Fruit fly (Drosophila melanogaster) whole organism, embryonic: Measurements from ENCODE around the gene CG11396.
A peak's percentile ranks its signal among the peaks of the same experiment; 100 is the strongest.

Experiments
- CG1024 ChIP-seq: fragments of 200-800 bp; sonication (Bioruptor generic); IDR thresholded peaks from 2 replicates; pipeline ENCODE4 v1.3.6; 2022; ENCODE audit warnings: missing biosample characterization, missing genetic modification characterization
- CG10565 ChIP-seq: fragments of 200-800 bp; sonication (Bioruptor generic); optimal IDR thresholded peaks from 3 replicates; lab custom pipeline; 2016; ENCODE audit warnings: missing biosample characterization, mild to moderate bottlenecking, missing genetic modification characterization
- CG12769 ChIP-seq: fragments of 200-800 bp; sonication (Bioruptor generic); optimal IDR thresholded peaks from 2 replicates; lab custom pipeline; 2019; ENCODE audit warnings: missing biosample characterization, mild to moderate bottlenecking, missing genetic modification characterization, moderate library complexity
- CG15011 ChIP-seq: fragments of 200-800 bp; sonication (Bioruptor generic); optimal IDR thresholded peaks from 3 replicates; lab custom pipeline; 2018; ENCODE audit warnings: missing biosample characterization, mild to moderate bottlenecking, missing genetic modification characterization
- CG15073 ChIP-seq: fragments of 200-800 bp; sonication (Bioruptor generic); optimal IDR thresholded peaks from 2 replicates; lab custom pipeline; 2016; ENCODE audit warnings: missing biosample characterization, missing genetic modification characterization
- CG15479 ChIP-seq: fragments of 200-800 bp; sonication (Bioruptor generic); optimal IDR thresholded peaks from 3 replicates; lab custom pipeline; 2019; ENCODE audit warnings: missing biosample characterization, mild to moderate bottlenecking, missing genetic modification characterization, moderate library complexity
- CG15514 ChIP-seq: fragments of 200-800 bp; sonication (Bioruptor generic); optimal IDR thresholded peaks from 3 replicates; lab custom pipeline; 2017; ENCODE audit warnings: missing biosample characterization, missing genetic modification characterization, mild to moderate bottlenecking, moderate library complexity, missing genetic modification reagents
- CG1647 ChIP-seq: fragments of 200-800 bp; sonication (Bioruptor generic); optimal IDR thresholded peaks from 3 replicates; lab custom pipeline; 2016; ENCODE audit warnings: missing biosample characterization, missing genetic modification characterization
- CG16779 ChIP-seq: fragments of 200-800 bp; sonication (Bioruptor generic); IDR thresholded peaks from 2 replicates; pipeline ENCODE4 v1.3.6; 2022; ENCODE audit warnings: missing biosample characterization, missing genetic modification characterization
- CG16815 ChIP-seq: fragments of 200-800 bp; sonication (Bioruptor generic); optimal IDR thresholded peaks from 3 replicates; lab custom pipeline; 2017; ENCODE audit warnings: missing biosample characterization, mild to moderate bottlenecking, missing genetic modification characterization
- CG17186 ChIP-seq: fragments of 200-800 bp; sonication (Bioruptor generic); optimal IDR thresholded peaks from 3 replicates; lab custom pipeline; 2017; ENCODE audit warnings: missing biosample characterization, missing genetic modification reagents, missing genetic modification characterization
- CG17912 ChIP-seq: fragments of 200-800 bp; sonication (Bioruptor generic); optimal IDR thresholded peaks from 2 replicates; lab custom pipeline; 2018; ENCODE audit warnings: missing biosample characterization, mild to moderate bottlenecking, missing genetic modification characterization
- CG18764 ChIP-seq: fragments of 200-800 bp; sonication (Bioruptor generic); optimal IDR thresholded peaks from 3 replicates; lab custom pipeline; 2016; ENCODE audit warnings: missing biosample characterization, missing genetic modification characterization
- CG31365 ChIP-seq: fragments of 200-800 bp; sonication (Bioruptor generic); optimal IDR thresholded peaks from 2 replicates; lab custom pipeline; 2018; ENCODE audit warnings: missing biosample characterization, mild to moderate bottlenecking, missing genetic modification characterization
- CG3726 ChIP-seq: fragments of 200-800 bp; sonication (Bioruptor generic); IDR thresholded peaks from 3 replicates; pipeline ENCODE4, ENCODE4 v1.3.6; 2022; ENCODE audit warnings: missing biosample characterization, missing genetic modification characterization
- CG3847 ChIP-seq: fragments of 200-800 bp; sonication (Bioruptor generic); IDR thresholded peaks from 2 replicates; pipeline ENCODE4 v1.3.6; 2022; ENCODE audit warnings: missing biosample characterization, missing genetic modification characterization
- CG3995 ChIP-seq: fragments of 200-800 bp; sonication (Bioruptor generic); optimal IDR thresholded peaks from 3 replicates; lab custom pipeline; 2016; ENCODE audit warnings: missing biosample characterization, missing genetic modification characterization
- CG5953 ChIP-seq: fragments of 200-800 bp; sonication (Bioruptor generic); IDR thresholded peaks from 2 replicates; pipeline ENCODE4 v1.3.6; 2022; ENCODE audit warnings: missing biosample characterization, missing genetic modification characterization
- CG6791 ChIP-seq: fragments of 200-800 bp; sonication (Bioruptor generic); IDR thresholded peaks from 3 replicates; pipeline ENCODE4 v1.3.6; 2022; ENCODE audit warnings: missing biosample characterization, missing genetic modification characterization; ENCODE audit not compliant: partially characterized antibody
- CG7357 ChIP-seq: fragments of 200-800 bp; sonication (Bioruptor generic); IDR thresholded peaks from 3 replicates; pipeline ENCODE4 v1.3.6; 2022; ENCODE audit warnings: missing biosample characterization, missing genetic modification characterization
- CG7745 ChIP-seq: fragments of 200-800 bp; sonication (Bioruptor generic); optimal IDR thresholded peaks from 2 replicates; lab custom pipeline; 2018; ENCODE audit warnings: missing biosample characterization, mild to moderate bottlenecking, missing genetic modification characterization, moderate library complexity
- Mad ChIP-seq: fragments of 200-800 bp; sonication (Bioruptor generic); optimal IDR thresholded peaks from 2 replicates; lab custom pipeline; 2016; ENCODE audit warnings: missing biosample characterization, missing genetic modification characterization
- Myb ChIP-seq: fragments of 200-800 bp; sonication (Bioruptor generic); optimal IDR thresholded peaks from 2 replicates; lab custom pipeline; 2016; ENCODE audit warnings: missing biosample characterization, missing genetic modification characterization
- Nf-YB ChIP-seq: fragments of 200-800 bp; sonication (Bioruptor generic); optimal IDR thresholded peaks from 3 replicates; lab custom pipeline; 2019; ENCODE audit warnings: missing biosample characterization, mild to moderate bottlenecking, missing genetic modification characterization, moderate library complexity
- Opbp ChIP-seq: fragments of 200-800 bp; sonication (Bioruptor generic); IDR thresholded peaks from 3 replicates; pipeline ENCODE4 v1.3.6; 2022; ENCODE audit warnings: missing biosample characterization, missing genetic modification characterization; ENCODE audit not compliant: partially characterized antibody
- Optix ChIP-seq: fragments of 200-800 bp; sonication (Bioruptor generic); IDR thresholded peaks from 3 replicates; pipeline ENCODE4 v1.3.6; 2022; ENCODE audit warnings: missing biosample characterization, missing genetic modification characterization
- Poxn ChIP-seq: fragments of 200-800 bp; sonication (Bioruptor generic); IDR thresholded peaks from 2 replicates; pipeline ENCODE4 v1.3.6; 2022; ENCODE audit warnings: missing biosample characterization, missing genetic modification characterization
- Ravus ChIP-seq: fragments of 200-800 bp; sonication (Bioruptor generic); IDR thresholded peaks from 2 replicates; pipeline ENCODE4 v1.3.6; 2022; ENCODE audit warnings: missing biosample characterization, missing genetic modification characterization
- Tbp ChIP-seq: fragments of >200 bp; optimal IDR thresholded peaks from 2 replicates; lab custom pipeline; 2018; ENCODE audit warnings: missing biosample characterization, missing genetic modification characterization
- Xrp1 ChIP-seq: fragments of 200-800 bp; sonication (Bioruptor generic); IDR thresholded peaks from 2 replicates; pipeline ENCODE4 v1.3.6; 2022; ENCODE audit warnings: missing biosample characterization, missing genetic modification characterization
- ash1 ChIP-seq: fragments of 200-800 bp; sonication (Bioruptor generic); optimal IDR thresholded peaks from 2 replicates; lab custom pipeline; 2018; ENCODE audit warnings: missing biosample characterization, mild to moderate bottlenecking, missing genetic modification characterization
- bigmax ChIP-seq: fragments of 200-800 bp; sonication (Bioruptor generic); optimal IDR thresholded peaks from 2 replicates; lab custom pipeline; 2018; ENCODE audit warnings: missing biosample characterization, mild to moderate bottlenecking, missing genetic modification characterization
- chinmo ChIP-seq: fragments of 200-800 bp; sonication (Bioruptor generic); IDR thresholded peaks from 4 replicates; pipeline ENCODE4 v1.3.6; 2022; ENCODE audit warnings: missing biosample characterization, missing genetic modification characterization; ENCODE audit not compliant: partially characterized antibody
- disco-r ChIP-seq: fragments of 200-800 bp; sonication (Bioruptor generic); optimal IDR thresholded peaks from 2 replicates; lab custom pipeline; 2016; ENCODE audit warnings: missing biosample characterization, missing genetic modification characterization
- gsb-n ChIP-seq: fragments of 200-800 bp; sonication (Bioruptor generic); optimal IDR thresholded peaks from 3 replicates; lab custom pipeline; 2018; ENCODE audit warnings: missing biosample characterization, mild to moderate bottlenecking, missing genetic modification characterization
- hb ChIP-seq: fragments of 200-800 bp; sonication (Bioruptor generic); IDR thresholded peaks from 3 replicates; pipeline ENCODE4 v1.3.6; 2022; ENCODE audit warnings: missing biosample characterization, missing genetic modification characterization; ENCODE audit not compliant: partially characterized antibody
- her ChIP-seq: fragments of 200-800 bp; sonication (Bioruptor generic); optimal IDR thresholded peaks from 2 replicates; lab custom pipeline; 2016; ENCODE audit warnings: missing biosample characterization, missing genetic modification characterization
- kay ChIP-seq: fragments of 200-800 bp; sonication (Bioruptor generic); optimal IDR thresholded peaks from 2 replicates; lab custom pipeline; 2016; ENCODE audit warnings: missing biosample characterization, missing genetic modification characterization
- klu ChIP-seq: fragments of 200-800 bp; sonication (Bioruptor generic); IDR thresholded peaks from 2 replicates; pipeline ENCODE4 v1.3.6; 2022; ENCODE audit warnings: missing biosample characterization, missing genetic modification characterization
- maf-S ChIP-seq: fragments of 200-800 bp; sonication (Bioruptor generic); optimal IDR thresholded peaks from 2 replicates; lab custom pipeline; 2016; ENCODE audit warnings: missing biosample characterization, missing genetic modification characterization
- mld ChIP-seq: fragments of 200-800 bp; sonication (Bioruptor generic); IDR thresholded peaks from 3 replicates; pipeline ENCODE4 v1.3.6; 2022; ENCODE audit warnings: missing biosample characterization, missing genetic modification characterization; ENCODE audit not compliant: partially characterized antibody
- pfk ChIP-seq: fragments of 200-800 bp; sonication (Bioruptor generic); optimal IDR thresholded peaks from 2 replicates; lab custom pipeline; 2018; ENCODE audit warnings: missing biosample characterization, mild to moderate bottlenecking, missing genetic modification characterization, moderate library complexity
- phol ChIP-seq: fragments of 200-800 bp; sonication (Bioruptor generic); optimal IDR thresholded peaks from 3 replicates; lab custom pipeline; 2018; ENCODE audit warnings: missing biosample characterization, mild to moderate bottlenecking, missing genetic modification characterization, moderate library complexity
- row ChIP-seq: fragments of 200-800 bp; sonication (Bioruptor generic); IDR thresholded peaks from 3 replicates; pipeline ENCODE4 v1.3.6; 2022; ENCODE audit warnings: missing biosample characterization, missing genetic modification characterization
- sens ChIP-seq: fragments of 200-800 bp; sonication (Bioruptor generic); peaks from one replicate; lab custom pipeline; 2016; ENCODE audit warnings: missing biosample characterization, missing genetic modification characterization
- sug ChIP-seq: fragments of 200-800 bp; optimal IDR thresholded peaks from 2 replicates; lab custom pipeline; 2019; ENCODE audit warnings: missing biosample characterization, mild to moderate bottlenecking, missing genetic modification characterization, moderate library complexity
- tgo ChIP-seq: fragments of 200-800 bp; sonication (Bioruptor generic); IDR thresholded peaks from 3 replicates; pipeline ENCODE4 v1.3.6; 2022; ENCODE audit warnings: missing biosample characterization, missing genetic modification characterization
- tup ChIP-seq: fragments of 200-800 bp; sonication (Bioruptor generic); optimal IDR thresholded peaks from 2 replicates; lab custom pipeline; 2016; ENCODE audit warnings: missing biosample characterization, mild to moderate bottlenecking, missing genetic modification characterization, moderate library complexity
- vfl ChIP-seq: fragments of 200-800 bp; sonication (Bioruptor generic); optimal IDR thresholded peaks from 2 replicates; lab custom pipeline; 2016; ENCODE audit warnings: missing biosample characterization, missing genetic modification characterization

CG11396 gene

DNA sequence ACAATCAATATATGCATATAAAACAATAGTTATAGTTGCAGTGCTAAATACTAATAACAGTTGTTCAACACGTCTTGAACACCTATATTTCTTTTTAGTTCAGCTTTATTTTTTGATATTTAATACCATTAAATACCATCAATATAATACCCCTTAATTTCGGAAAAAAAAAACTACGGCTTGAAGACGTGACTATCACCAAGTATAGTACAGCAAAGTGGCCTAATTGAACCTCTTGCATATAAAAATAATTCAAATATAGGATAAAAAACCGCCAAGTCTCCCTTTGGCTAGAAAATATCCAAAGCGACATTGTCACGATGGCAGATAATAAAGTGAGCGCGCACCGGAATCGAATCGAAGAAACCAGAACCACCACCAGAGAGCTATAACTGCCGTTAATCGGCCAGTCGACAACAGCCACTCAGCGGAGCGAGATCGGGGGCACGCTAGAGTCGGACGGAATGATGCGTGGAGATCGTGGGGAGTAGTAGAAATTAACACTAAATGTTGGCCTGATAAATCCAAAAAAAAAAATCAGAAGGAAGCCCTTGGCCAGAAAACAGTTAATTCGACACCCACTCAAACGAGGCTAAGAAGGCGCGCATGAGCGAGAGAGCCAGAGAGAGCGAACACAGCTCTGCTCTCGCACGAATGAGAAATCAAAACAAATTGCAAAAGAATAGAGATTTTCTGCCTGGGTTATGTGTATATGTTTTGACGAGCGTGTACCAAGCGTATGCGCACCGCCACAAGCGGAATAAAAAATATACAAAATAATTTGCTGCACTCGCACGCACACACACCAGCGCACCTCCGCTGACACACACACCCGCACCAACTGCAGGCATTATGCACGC is 2.9 kb downstream of the CG11396 start (continued):
- TF ChIP-seq chinmo (GFP tag; lab: Robert Waterston, UW) (peak; percentile 79; the same call in 3 of the 4 replicates), klu (GFP tag; lab: Robert Waterston, UW) (no peak), CG16815 (GFP tag; lab: Kevin White, UChicago) (no peak), disco-r (GFP tag; lab: Kevin White, UChicago) (no peak), CG15073 (GFP tag; lab: Kevin White, UChicago) (no peak), CG15011 (GFP tag; lab: Kevin White, UChicago) (no peak), hb (GFP tag; lab: Robert Waterston, UW) (no peak), Tbp (GFP tag; lab: Kevin White, UChicago) (peak; percentile 83), CG3726 (GFP tag; lab: Robert Waterston, UW) (no peak), gsb-n (tag; lab: Kevin White, UChicago) (no peak), ash1 (GFP tag; lab: Kevin White, UChicago) (no peak), tgo (GFP tag; lab: Robert Waterston, UW) (no peak; the same call in 2 of the 3 replicates), CG1647 (no peak), tup (GFP tag; lab: Kevin White, UChicago) (no peak), CG31365 (no peak), sug (peak; percentile 73), CG3995 (GFP tag; lab: Kevin White, UChicago) (peak; percentile 21), Nf-YB (no peak), pfk (GFP tag; lab: Kevin White, UChicago) (peak; percentile 45), row (GFP tag; lab: Robert Waterston, UW) (peak; percentile 93), CG15479 (no peak), Ravus (no peak), CG5953 (GFP tag; lab: Robert Waterston, UW) (no peak), Mad (no peak), CG17186 (GFP tag; lab: Kevin White, UChicago) (peak; percentile 26), CG1024 (GFP tag; lab: Robert Waterston, UW) (no peak), CG12769 (tag; lab: Kevin White, UChicago) (peak; percentile 33), Opbp (peak; percentile 68; the same call in 2 of the 3 replicates), mld (GFP tag; lab: Robert Waterston, UW) (no peak), Myb (GFP tag; lab: Kevin White, UChicago) (peak; percentile 49), CG18764 (GFP tag; lab: Kevin White, UChicago) (no peak), CG6791 (GFP tag; lab: Robert Waterston, UW) (peak; percentile 41; the same call in 1 of the 3 replicates), her (GFP tag; lab: Kevin White, UChicago) (peak; percentile 42), Poxn (GFP tag; lab: Robert Waterston, UW) (no peak), vfl (no peak), phol (tag; lab: Kevin White, UChicago) (peak; percentile 50), Optix (GFP tag; lab: Robert Waterston, UW) (no peak), kay (GFP tag; lab: Kevin White, UChicago) (peak; percentile 62), Xrp1 (no peak; the same call in 1 of the 2 replicates), maf-S (GFP tag; lab: Kevin White, UChicago) (no peak), CG7745 (tag; lab: Kevin White, UChicago) (no peak), CG17912 (no peak), CG15514 (peak; percentile 75), CG10565 (no peak), CG3847 (GFP tag; lab: Robert Waterston, UW) (no peak), sens (GFP tag; lab: Kevin White, UChicago) (peak; percentile 63), bigmax (GFP tag; lab: Kevin White, UChicago) (peak; percentile 37), CG7357 (GFP tag; lab: Robert Waterston, UW) (no peak), CG16779 (GFP tag; lab: Robert Waterston, UW) (no peak)
